Worm (Caenorhabditis elegans) whole organism, young adult: ENCODE results near the gene C04E6.7.

Experiments
- B0261.1 ChIP-seq: sonication (generic microtip); optimal IDR thresholded peaks from 2 replicates; lab custom pipeline; 2016; ENCODE audit warnings: mild to moderate bottlenecking, missing genetic modification characterization, moderate library complexity, missing compliant biosample characterization
- F33H1.4 ChIP-seq: fragments of 200-800 bp; sonication (Bioruptor generic); IDR thresholded peaks from 2 replicates; pipeline ENCODE4 v1.3.6; 2022; ENCODE audit warnings: missing genetic modification reagents, missing genetic modification characterization, missing compliant biosample characterization
- F49E8.2 ChIP-seq: sonication (generic microtip); optimal IDR thresholded peaks from 3 replicates; lab custom pipeline; 2017; ENCODE audit warnings: missing genetic modification characterization, mild to moderate bottlenecking, missing compliant biosample characterization, antibody characterized with exemption, moderate library complexity; ENCODE audit not compliant: insufficient read depth
- akir-1 ChIP-seq: fragments of 200-800 bp; sonication (Bioruptor generic); optimal IDR thresholded peaks from 2 replicates; lab custom pipeline; 2018; ENCODE audit warnings: mild to moderate bottlenecking, missing genetic modification characterization, moderate library complexity, missing compliant biosample characterization
- ama-1 ChIP-seq, 3 experiments: fragments of 150-350 bp in 1 of 3; sonication (generic microtip) in 2 of 3; optimal IDR thresholded peaks; 2 replicates each; lab custom pipeline; 2014 to 2018; ENCODE audit warnings: missing biosample characterization in 2 of 3, missing genetic modification characterization in 2 of 3, missing genetic modification reagents in 2 of 3
- aptf-2 ChIP-seq: fragments of 200-800 bp; sonication (Bioruptor generic); conservative IDR thresholded peaks from 2 replicates; pipeline ENCODE4 v1.3.6; 2022; ENCODE audit warnings: missing genetic modification reagents, missing genetic modification characterization, missing compliant biosample characterization
- dox-1 ChIP-seq: fragments of 200-800 bp; sonication (Bioruptor generic); IDR thresholded peaks from 2 replicates; pipeline ENCODE4 v1.3.6; 2022; ENCODE audit warnings: missing genetic modification reagents, missing genetic modification characterization, missing compliant biosample characterization
- dpl-1 ChIP-seq: fragments of 150-350 bp; optimal IDR thresholded peaks from 2 replicates; lab custom pipeline; 2014; ENCODE audit warnings: missing biosample characterization, missing genetic modification reagents, missing genetic modification characterization
- fkh-3 ChIP-seq: sonication (generic microtip); optimal IDR thresholded peaks from 2 replicates; lab custom pipeline; 2016; ENCODE audit warnings: mild to moderate bottlenecking, missing genetic modification characterization, missing compliant biosample characterization
- madf-6 ChIP-seq: fragments of 200-800 bp; sonication (Bioruptor generic); IDR thresholded peaks from 2 replicates; pipeline ENCODE4 v1.3.6; 2022; ENCODE audit warnings: missing genetic modification reagents, missing genetic modification characterization, missing compliant biosample characterization
- nhr-179 ChIP-seq: sonication (generic microtip); optimal IDR thresholded peaks from 2 replicates; lab custom pipeline; 2016; ENCODE audit warnings: mild to moderate bottlenecking, missing genetic modification characterization, missing compliant biosample characterization
- snpc-4 ChIP-seq, 5 experiments: fragments of 150-350 bp in 1 of 5; sonication (generic microtip) in 4 of 5; optimal IDR thresholded peaks; 2 replicates each; lab custom pipeline; 2014 to 2018; ENCODE audit warnings: missing genetic modification characterization in 5 of 5, missing biosample characterization in 3 of 5, antibody characterized with exemption in 2 of 5, mild to moderate bottlenecking in 2 of 5, missing compliant biosample characterization in 2 of 5, missing genotype in 2 of 5, moderate library complexity in 2 of 5, missing genetic modification reagents in 1 of 5

DNA sequence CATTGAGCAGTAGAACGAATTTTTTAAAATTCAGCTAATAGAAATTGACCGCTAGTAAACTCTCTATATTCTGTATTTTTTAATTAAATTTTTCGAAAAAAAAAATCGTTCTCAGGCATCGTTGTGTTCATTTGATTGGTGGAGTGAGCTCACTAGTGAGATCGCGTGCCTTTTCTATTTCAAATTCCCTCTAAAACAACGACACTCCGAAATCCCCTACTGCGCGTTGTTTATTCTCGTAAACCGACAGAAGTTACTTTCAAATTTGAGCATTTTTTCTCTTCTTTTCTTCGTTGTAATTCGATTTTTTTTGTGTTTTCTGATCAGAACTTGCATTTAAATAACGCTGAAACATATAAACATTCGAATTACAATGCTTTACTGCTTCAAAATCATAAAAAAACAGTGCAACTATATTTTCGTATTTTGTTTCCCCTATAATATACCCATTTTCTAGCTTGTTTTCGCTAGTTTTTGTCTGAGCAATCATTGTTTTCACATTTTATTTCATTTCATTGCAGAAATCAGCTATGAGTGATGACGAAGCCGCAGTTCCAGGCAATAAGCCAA, 46.5 kb downstream of the C04E6.7 start, which contains the start of gene syf-3:
- TF ChIP-seq madf-6 (GFP tag; lab: Robert Waterston, UW) (no peak), ama-1 (optimal IDR thresholded peaks at IDR 0.05; lab: Kevin White, UChicago) (no peak), ama-1 (GFP tag; optimal IDR thresholded peaks at IDR 0.05; lab: Kevin White, UChicago) (no peak), B0261.1 (tag; lab: Kevin White, UChicago) (no peak), nhr-179 (no peak), aptf-2 (GFP tag; lab: Robert Waterston, UW) (no peak), dpl-1 (GFP tag; lab: Kevin White, UChicago) (peak; percentile 87), F49E8.2 (tag; lab: Kevin White, UChicago) (no peak), snpc-4 (GFP tag; optimal IDR thresholded peaks at IDR 0.05; lab: Kevin White, UChicago) (no peak), snpc-4 (tag; optimal IDR thresholded peaks at IDR 0.05; lab: Kevin White, UChicago) (no peak), akir-1 (GFP tag; lab: Kevin White, UChicago) (no peak), fkh-3 (no peak), F33H1.4 (no peak), dox-1 (GFP tag; lab: Robert Waterston, UW) (no peak)
